Fruit fly (Drosophila melanogaster) S2 (cell line): ENCODE results near the gene CG5758.

Experiments used
- CG8478 ChIP-seq: fragments of >200 bp; optimal IDR thresholded peaks from 2 replicates; lab custom pipeline; 2018
- CTCF ChIP-seq, 2 experiments: fragments of >200 bp; optimal IDR thresholded peaks; 2 replicates each; lab custom pipeline; 2018

- TF ChIP-seq CTCF (optimal IDR thresholded peaks at IDR 0.05; lab: Kevin White, UChicago) = peak in 1 of 2 experiments; percentile 34
- TF ChIP-seq CG8478 (lab: Kevin White, UChicago) = no peak
Observed at dm6 chr2L:18137591-18138247, 17.9 kb downstream of the CG5758 start, which contains the start of gene kel.
